Worm (Caenorhabditis elegans) whole organism, L1 larva: ENCODE measurements around the gene pigs-1.

ENCODE experiments used
- C04F5.9 ChIP-seq: sonication (generic microtip); optimal IDR thresholded peaks from 2 replicates; lab custom pipeline; 2016; ENCODE audit warnings: missing genetic modification characterization, missing compliant biosample characterization
- C16A3.4 ChIP-seq: fragments of 150-350 bp; optimal IDR thresholded peaks from 2 replicates; lab custom pipeline; 2014; ENCODE audit warnings: missing biosample characterization, missing genetic modification characterization
- F16B12.6 ChIP-seq: fragments of 150-350 bp; optimal IDR thresholded peaks from 2 replicates; lab custom pipeline; 2014; ENCODE audit warnings: missing biosample characterization, missing genetic modification characterization
- aly-2 ChIP-seq: fragments of 150-350 bp; optimal IDR thresholded peaks from 2 replicates; lab custom pipeline; 2014; ENCODE audit warnings: missing biosample characterization, missing genetic modification characterization
- ama-1 ChIP-seq: fragments of 150-350 bp; optimal IDR thresholded peaks from 2 replicates; lab custom pipeline; 2014
- blmp-1 ChIP-seq: fragments of 150-350 bp; optimal IDR thresholded peaks from 2 replicates; lab custom pipeline; 2014; ENCODE audit warnings: missing biosample characterization, missing genetic modification characterization
- ceh-63 ChIP-seq: fragments of 200-800 bp; sonication (Bioruptor generic); optimal IDR thresholded peaks from 2 replicates; lab custom pipeline; 2018; ENCODE audit warnings: mild to moderate bottlenecking, missing genetic modification characterization, missing compliant biosample characterization
- ceh-88 ChIP-seq: fragments of 200-800 bp; sonication (Bioruptor generic); IDR thresholded peaks from 2 replicates; pipeline ENCODE4 v1.3.6; 2022; ENCODE audit warnings: missing genetic modification characterization, missing compliant biosample characterization
- ceh-90 ChIP-seq: sonication (generic microtip); optimal IDR thresholded peaks from 2 replicates; lab custom pipeline; 2016; ENCODE audit warnings: missing genetic modification characterization, missing compliant biosample characterization
- ces-1 ChIP-seq: fragments of 150-350 bp; optimal IDR thresholded peaks from 2 replicates; lab custom pipeline; 2014; ENCODE audit warnings: missing biosample characterization, missing genetic modification reagents, missing genetic modification characterization
- dpl-1 ChIP-seq, 3 experiments: fragments of 150-350 bp in 2 of 3; sonication (generic microtip) in 1 of 3; optimal IDR thresholded peaks; 2 replicates each; lab custom pipeline; 2014 to 2017; ENCODE audit warnings: missing biosample characterization in 3 of 3, missing genetic modification characterization in 3 of 3, missing genetic modification reagents in 3 of 3
- egl-13 ChIP-seq: sonication (generic microtip); optimal IDR thresholded peaks from 2 replicates; lab custom pipeline; 2016; ENCODE audit warnings: missing genotype, missing genetic modification reagents, missing genetic modification characterization, missing compliant biosample characterization
- egl-27 ChIP-seq, 2 experiments: fragments of 150-350 bp in 1 of 2; sonication (generic microtip); optimal IDR thresholded peaks; 3 replicates each; lab custom pipeline; 2017 to 2018; ENCODE audit warnings: missing biosample characterization in 2 of 2, missing genetic modification characterization in 2 of 2, missing genetic modification reagents in 2 of 2
- elt-2 ChIP-seq: sonication (generic microtip); optimal IDR thresholded peaks from 2 replicates; lab custom pipeline; 2016; ENCODE audit warnings: missing genetic modification characterization, mild to moderate bottlenecking, inconsistent platforms, missing compliant biosample characterization, missing genetic modification reagents
- elt-3 ChIP-seq, 6 experiments: fragments of 150-350 bp in 1 of 6; sonication (generic microtip); optimal IDR thresholded peaks; 2 replicates each; lab custom pipeline; 2017 to 2018; ENCODE audit warnings: missing biosample characterization in 6 of 6, missing genetic modification characterization in 6 of 6, inconsistent platforms in 1 of 6
- ets-5 ChIP-seq: fragments of 200-800 bp; sonication (Bioruptor generic); IDR thresholded peaks from 2 replicates; pipeline ENCODE4 v1.3.6; 2022; ENCODE audit warnings: missing genetic modification characterization, missing compliant biosample characterization
- fkh-10 ChIP-seq: sonication (generic microtip); optimal IDR thresholded peaks from 2 replicates; lab custom pipeline; 2017; ENCODE audit warnings: missing biosample characterization, missing genetic modification reagents, missing genetic modification characterization
- hlh-4 ChIP-seq: sonication (generic microtip); optimal IDR thresholded peaks from 2 replicates; lab custom pipeline; 2016; ENCODE audit warnings: mild to moderate bottlenecking, missing genetic modification characterization, missing compliant biosample characterization
- lin-13 ChIP-seq: fragments of 150-350 bp; optimal IDR thresholded peaks from 2 replicates; lab custom pipeline; 2014; ENCODE audit warnings: missing biosample characterization, missing genetic modification reagents, missing genetic modification characterization
- lin-14 ChIP-seq: fragments of 200-800 bp; sonication (Bioruptor generic); optimal IDR thresholded peaks from 2 replicates; lab custom pipeline; 2018; ENCODE audit warnings: mild to moderate bottlenecking, missing genetic modification characterization, moderate library complexity, missing compliant biosample characterization
- lin-15B ChIP-seq: fragments of 150-350 bp; sonication (generic microtip); optimal IDR thresholded peaks from 3 replicates; lab custom pipeline; 2014; ENCODE audit warnings: missing biosample characterization, missing genetic modification characterization
- lsy-2 ChIP-seq, 2 experiments: fragments of 150-350 bp; optimal IDR thresholded peaks; 2 replicates each; lab custom pipeline; 2014; ENCODE audit warnings: missing biosample characterization in 2 of 2, missing genetic modification characterization in 2 of 2
- mef-2 ChIP-seq: fragments of 150-350 bp; optimal IDR thresholded peaks from 2 replicates; lab custom pipeline; 2014; ENCODE audit warnings: missing biosample characterization, missing genetic modification characterization
- nhr-12 ChIP-seq: sonication (generic microtip); optimal IDR thresholded peaks from 2 replicates; lab custom pipeline; 2017; ENCODE audit warnings: missing biosample characterization, missing genetic modification characterization
- nhr-19 ChIP-seq: fragments of 200-800 bp; sonication (Bioruptor generic); conservative IDR thresholded peaks from 2 replicates; pipeline ENCODE4 v1.3.6; 2022; ENCODE audit warnings: missing genetic modification characterization, missing compliant biosample characterization
- nhr-20 ChIP-seq: sonication (generic microtip); optimal IDR thresholded peaks from 2 replicates; lab custom pipeline; 2016; ENCODE audit warnings: mild to moderate bottlenecking, missing genetic modification characterization, missing compliant biosample characterization
- nhr-28 ChIP-seq: fragments of 150-350 bp; optimal IDR thresholded peaks from 2 replicates; lab custom pipeline; 2014; ENCODE audit warnings: missing biosample characterization, missing genetic modification characterization
- nhr-47 ChIP-seq: sonication (generic microtip); optimal IDR thresholded peaks from 2 replicates; lab custom pipeline; 2016; ENCODE audit warnings: mild to moderate bottlenecking, missing genetic modification characterization, moderate library complexity, missing compliant biosample characterization
- nhr-71 ChIP-seq: sonication (generic microtip); optimal IDR thresholded peaks from 2 replicates; lab custom pipeline; 2016; ENCODE audit warnings: mild to moderate bottlenecking, missing genetic modification characterization, moderate library complexity, missing compliant biosample characterization
- nhr-77 ChIP-seq: fragments of 150-350 bp; optimal IDR thresholded peaks from 2 replicates; lab custom pipeline; 2014; ENCODE audit warnings: missing biosample characterization, missing genetic modification characterization
- nhr-90 ChIP-seq: sonication (generic microtip); optimal IDR thresholded peaks from 2 replicates; lab custom pipeline; 2016; ENCODE audit warnings: mild to moderate bottlenecking, missing genetic modification characterization, missing compliant biosample characterization; ENCODE audit not compliant: poor library complexity
- pax-3 ChIP-seq: fragments of 200-800 bp; sonication (Bioruptor generic); optimal IDR thresholded peaks from 2 replicates; lab custom pipeline; 2018; ENCODE audit warnings: mild to moderate bottlenecking, missing genetic modification characterization, moderate library complexity, missing compliant biosample characterization
- pqm-1 ChIP-seq: sonication (generic microtip); optimal IDR thresholded peaks from 3 replicates; lab custom pipeline; 2017; ENCODE audit warnings: missing biosample characterization, missing genetic modification characterization
- unc-130 ChIP-seq: fragments of 150-350 bp; optimal IDR thresholded peaks from 2 replicates; lab custom pipeline; 2017; ENCODE audit warnings: missing biosample characterization, missing genetic modification characterization, inconsistent platforms
- unc-86 ChIP-seq: sonication (generic microtip); optimal IDR thresholded peaks from 2 replicates; lab custom pipeline; 2016; ENCODE audit warnings: missing genetic modification characterization, missing compliant biosample characterization
- unc-98 ChIP-seq: fragments of 200-800 bp; sonication (Bioruptor generic); IDR thresholded peaks from 2 replicates; pipeline ENCODE4 v1.3.6; 2022; ENCODE audit warnings: missing genetic modification characterization, missing compliant biosample characterization
- vab-15 ChIP-seq: sonication (generic microtip); optimal IDR thresholded peaks from 2 replicates; lab custom pipeline; 2017; ENCODE audit warnings: missing genotype, mild to moderate bottlenecking, missing genetic modification characterization, missing compliant biosample characterization
- zag-1 ChIP-seq: fragments of 150-350 bp; optimal IDR thresholded peaks from 2 replicates; lab custom pipeline; 2014; ENCODE audit warnings: missing biosample characterization, missing genetic modification characterization

Gene pigs-1

ce11 chrIV:10151439-10151997 lies 2.7 kb upstream of the pigs-1 start, which contains the start of gene copg-1 (continued):
- no peak for TF ChIP-seq C04F5.9 (tag; lab: Kevin White, UChicago)
- TF ChIP-seq nhr-71, result peak; percentile 65
- TF ChIP-seq ceh-90 (tag; lab: Kevin White, UChicago), result no peak
- no peak for TF ChIP-seq egl-27 (tag; optimal IDR thresholded peaks at IDR 0.05; lab: Kevin White, UChicago)
- TF ChIP-seq zag-1, result no peak
- no peak for TF ChIP-seq fkh-10 (GFP tag; lab: Kevin White, UChicago)
- no peak for TF ChIP-seq lin-15B (tag; lab: Kevin White, UChicago)
- peak; percentile 4 for TF ChIP-seq aly-2
- TF ChIP-seq nhr-19 (GFP tag; lab: Robert Waterston, UW), result peak; percentile 20; the same call in 1 of the 2 replicates
- no peak for TF ChIP-seq mef-2 (tag; lab: Kevin White, UChicago)
- peak; percentile 13 for TF ChIP-seq nhr-90 (tag; lab: Kevin White, UChicago)
- TF ChIP-seq nhr-77 (tag; lab: Kevin White, UChicago), result peak; percentile 5
- TF ChIP-seq ces-1 (GFP tag; lab: Kevin White, UChicago), result no peak
- peak; percentile 67 for TF ChIP-seq nhr-47 (tag; lab: Kevin White, UChicago)
- TF ChIP-seq unc-98 (GFP tag; lab: Robert Waterston, UW), result no peak
- peak; percentile 91 for TF ChIP-seq F16B12.6
- no peak for TF ChIP-seq pax-3 (tag; lab: Kevin White, UChicago)
- TF ChIP-seq nhr-28 (tag; lab: Kevin White, UChicago), result no peak
- TF ChIP-seq unc-86 (tag; lab: Kevin White, UChicago), result peak; percentile 50
- no peak for TF ChIP-seq ama-1 (lab: Kevin White, UChicago)
- peak; percentile 35 for TF ChIP-seq C16A3.4 (tag; lab: Kevin White, UChicago)
- TF ChIP-seq elt-3 (tag; optimal IDR thresholded peaks at IDR 0.05; lab: Kevin White, UChicago), result peak in 2 of 6 experiments; percentile 37 to 62
- peak; percentile 45 to 74 (median 62) for TF ChIP-seq dpl-1 (GFP tag; optimal IDR thresholded peaks at IDR 0.05; lab: Kevin White, UChicago)
- peak; percentile 6 for TF ChIP-seq lin-13
- TF ChIP-seq unc-130 (tag; lab: Kevin White, UChicago), result peak; percentile 29
- TF ChIP-seq elt-2 (tag; lab: Kevin White, UChicago), result no peak
- TF ChIP-seq nhr-12 (tag; lab: Kevin White, UChicago), result no peak
- TF ChIP-seq egl-13, result no peak

ce11 chrIV:10150552-10151004 lies 1.7 kb upstream of the pigs-1 start, which contains the start of gene tsp-12:
tsp-12 (minus strand) TSS chrIV:10150602.
- TF ChIP-seq nhr-20, result peak; percentile 1
- peak; percentile 27 for TF ChIP-seq blmp-1 (tag; lab: Kevin White, UChicago)
- TF ChIP-seq lsy-2 (tag; optimal IDR thresholded peaks at IDR 0.05; lab: Kevin White, UChicago), result peak in 1 of 2 experiments; percentile 33
- peak; percentile 64 for TF ChIP-seq lin-14 (GFP tag; lab: Kevin White, UChicago)
- no peak for TF ChIP-seq pqm-1 (tag; lab: Kevin White, UChicago)

- TF ChIP-seq ceh-63 (GFP tag; lab: Kevin White, UChicago) (no peak), ets-5 (GFP tag; lab: Robert Waterston, UW) (no peak), F16B12.6 (no peak), vab-15 (tag; lab: Kevin White, UChicago) (no peak), blmp-1 (tag; lab: Kevin White, UChicago) (no peak), hlh-4 (tag; lab: Kevin White, UChicago) (no peak), ceh-88 (GFP tag; lab: Robert Waterston, UW) (no peak)
These were observed 2.0 kb downstream of the pigs-1 start, which contains the start of gene T14G10.8 for ce11 chrIV:10146885-10147284. T14G10.8 (minus strand) TSS chrIV:10146985.
